Fruit fly (Drosophila melanogaster) whole organism, embryonic: ENCODE data around the gene isoQC.

Source experiments
- Abd-B ChIP-seq: fragments of 200-800 bp; sonication (Bioruptor generic); optimal IDR thresholded peaks from 2 replicates; lab custom pipeline; 2018; ENCODE audit warnings: missing biosample characterization, mild to moderate bottlenecking, missing genetic modification characterization, moderate library complexity
- Ada2b ChIP-seq: fragments of 200-800 bp; sonication (Bioruptor generic); IDR thresholded peaks from 2 replicates; pipeline ENCODE4 v1.3.6; 2022; ENCODE audit warnings: missing biosample characterization, missing genetic modification characterization
- C15 ChIP-seq: fragments of 200-800 bp; sonication (Bioruptor generic); IDR thresholded peaks from 3 replicates; pipeline ENCODE4 v1.3.6; 2022; ENCODE audit warnings: missing biosample characterization, missing genetic modification characterization
- CG10209 ChIP-seq: fragments of 200-800 bp; sonication (Bioruptor generic); optimal IDR thresholded peaks from 3 replicates; lab custom pipeline; 2017; ENCODE audit warnings: missing biosample characterization, mild to moderate bottlenecking, missing genetic modification characterization, missing genetic modification reagents
- CG11696 ChIP-seq: fragments of 200-800 bp; sonication (Bioruptor generic); IDR thresholded peaks from 2 replicates; pipeline ENCODE4 v1.3.6; 2022; ENCODE audit warnings: missing biosample characterization, missing genetic modification characterization
- CG12219 ChIP-seq: fragments of 200-800 bp; sonication (Bioruptor generic); optimal IDR thresholded peaks from 3 replicates; lab custom pipeline; 2018; ENCODE audit warnings: missing biosample characterization, mild to moderate bottlenecking, missing genetic modification characterization
- CG1233 ChIP-seq: fragments of 200-800 bp; sonication (Bioruptor generic); optimal IDR thresholded peaks from 4 replicates; lab custom pipeline; 2018; ENCODE audit warnings: missing biosample characterization, mild to moderate bottlenecking, missing genetic modification characterization
- CG13424 ChIP-seq: fragments of 200-800 bp; sonication (Bioruptor generic); optimal IDR thresholded peaks from 2 replicates; lab custom pipeline; 2019; ENCODE audit warnings: missing biosample characterization, mild to moderate bottlenecking, missing genetic modification characterization, moderate library complexity
- CG13775 ChIP-seq: fragments of 200-800 bp; sonication (Bioruptor generic); optimal IDR thresholded peaks from 3 replicates; lab custom pipeline; 2017; ENCODE audit warnings: missing biosample characterization, mild to moderate bottlenecking, missing genetic modification characterization
- CG1602 ChIP-seq: fragments of 200-800 bp; sonication (Bioruptor generic); optimal IDR thresholded peaks from 3 replicates; lab custom pipeline; 2016; ENCODE audit warnings: missing biosample characterization, missing genetic modification characterization
- CG16813 ChIP-seq: fragments of 200-800 bp; sonication (Bioruptor generic); IDR thresholded peaks from 3 replicates; pipeline ENCODE4 v1.3.6; 2022; ENCODE audit warnings: missing biosample characterization, missing genetic modification characterization; ENCODE audit not compliant: partially characterized antibody
- CG2678 ChIP-seq: fragments of 200-800 bp; sonication (Bioruptor generic); optimal IDR thresholded peaks from 3 replicates; lab custom pipeline; 2019; ENCODE audit warnings: missing biosample characterization, mild to moderate bottlenecking, missing genetic modification characterization, moderate library complexity
- CG31224 ChIP-seq: fragments of 200-800 bp; sonication (Bioruptor generic); IDR thresholded peaks from 2 replicates; pipeline ENCODE4 v1.3.6; 2022; ENCODE audit warnings: missing biosample characterization, missing genetic modification characterization
- CG5180 ChIP-seq: fragments of 200-800 bp; sonication (Bioruptor generic); optimal IDR thresholded peaks from 3 replicates; lab custom pipeline; 2017; ENCODE audit warnings: missing biosample characterization, missing genetic modification characterization, mild to moderate bottlenecking, moderate library complexity, missing genetic modification reagents
- CG7556 ChIP-seq: fragments of 200-800 bp; sonication (Bioruptor generic); optimal IDR thresholded peaks from 2 replicates; lab custom pipeline; 2017; ENCODE audit warnings: missing biosample characterization, mild to moderate bottlenecking, missing genetic modification characterization
- CG7839 ChIP-seq: fragments of 200-800 bp; sonication (Bioruptor generic); optimal IDR thresholded peaks from 3 replicates; lab custom pipeline; 2018; ENCODE audit warnings: missing biosample characterization, mild to moderate bottlenecking, missing genetic modification characterization, moderate library complexity
- Deaf1 ChIP-seq: fragments of 200-800 bp; optimal IDR thresholded peaks from 3 replicates; lab custom pipeline; 2019; ENCODE audit warnings: missing biosample characterization, mild to moderate bottlenecking, missing genetic modification characterization, moderate library complexity
- Dek ChIP-seq: fragments of 200-800 bp; sonication (Bioruptor generic); optimal IDR thresholded peaks from 3 replicates; lab custom pipeline; 2019; ENCODE audit warnings: missing biosample characterization, mild to moderate bottlenecking, missing genetic modification characterization, moderate library complexity
- H2.0 ChIP-seq: fragments of 200-800 bp; sonication (Bioruptor generic); IDR thresholded peaks from 2 replicates; pipeline ENCODE4 v1.3.6; 2022; ENCODE audit warnings: missing biosample characterization, missing genetic modification characterization
- MESR4 ChIP-seq: fragments of 200-800 bp; sonication (Bioruptor generic); optimal IDR thresholded peaks from 2 replicates; lab custom pipeline; 2018; ENCODE audit warnings: missing biosample characterization, mild to moderate bottlenecking, missing genetic modification characterization, moderate library complexity
- Mes4 ChIP-seq: fragments of 200-800 bp; sonication (Bioruptor generic); optimal IDR thresholded peaks from 2 replicates; lab custom pipeline; 2016; ENCODE audit warnings: missing biosample characterization, missing genetic modification characterization
- PHDP ChIP-seq: fragments of 200-800 bp; sonication (Bioruptor generic); optimal IDR thresholded peaks from 3 replicates; lab custom pipeline; 2018; ENCODE audit warnings: missing biosample characterization, mild to moderate bottlenecking, missing genetic modification characterization, moderate library complexity
- Ravus ChIP-seq: fragments of 200-800 bp; sonication (Bioruptor generic); IDR thresholded peaks from 2 replicates; pipeline ENCODE4 v1.3.6; 2022; ENCODE audit warnings: missing biosample characterization, missing genetic modification characterization
- Sry-β ChIP-seq: fragments of 200-800 bp; sonication (Bioruptor generic); optimal IDR thresholded peaks from 2 replicates; lab custom pipeline; 2018; ENCODE audit warnings: missing biosample characterization, mild to moderate bottlenecking, missing genetic modification characterization, moderate library complexity
- Taf1 ChIP-seq: fragments of 200-800 bp; sonication (Bioruptor generic); IDR thresholded peaks from 2 replicates; pipeline ENCODE4 v1.3.6; 2022; ENCODE audit warnings: missing biosample characterization, missing genetic modification characterization
- Usf ChIP-seq: fragments of 200-800 bp; sonication (Bioruptor generic); optimal IDR thresholded peaks from 2 replicates; lab custom pipeline; 2017; ENCODE audit warnings: missing genotype, missing biosample characterization, missing genetic modification characterization
- ara ChIP-seq: fragments of 200-800 bp; sonication (Bioruptor generic); IDR thresholded peaks from 2 replicates; pipeline ENCODE4 v1.3.6; 2022; ENCODE audit warnings: missing biosample characterization, missing genetic modification characterization
- bbx ChIP-seq: fragments of 200-800 bp; sonication (Bioruptor generic); IDR thresholded peaks from 2 replicates; pipeline ENCODE4 v1.3.6; 2022; ENCODE audit warnings: missing biosample characterization, missing genetic modification characterization; ENCODE audit not compliant: partially characterized antibody
- caup ChIP-seq: fragments of 200-800 bp; sonication (Bioruptor generic); optimal IDR thresholded peaks from 3 replicates; lab custom pipeline; 2017; ENCODE audit warnings: missing biosample characterization, mild to moderate bottlenecking, missing genetic modification characterization, moderate library complexity; ENCODE audit not compliant: severe bottlenecking
- cg ChIP-seq: fragments of 200-800 bp; sonication (Bioruptor generic); optimal IDR thresholded peaks from 3 replicates; lab custom pipeline; 2019; ENCODE audit warnings: missing biosample characterization, mild to moderate bottlenecking, missing genetic modification characterization, moderate library complexity
- croc ChIP-seq: fragments of 200-800 bp; sonication (Bioruptor generic); conservative IDR thresholded peaks from 3 replicates; pipeline ENCODE4 v1.3.6; 2022; ENCODE audit warnings: missing biosample characterization, missing genetic modification characterization
- h ChIP-seq: fragments of >200 bp; optimal IDR thresholded peaks from 2 replicates; lab custom pipeline; 2017
- hkb ChIP-seq, 2 experiments: fragments of 200-800 bp in 1 of 2; fragments of >200 bp in 1 of 2; sonication (Bioruptor generic) in 1 of 2; IDR thresholded peaks in 1 of 2; optimal IDR thresholded peaks in 1 of 2; 2 replicates each; pipeline versions ENCODE4 v1.3.6 to Lab custom; 2017 to 2022; ENCODE audit warnings: missing biosample characterization in 1 of 2, missing genetic modification characterization in 1 of 2
- kay ChIP-seq: fragments of 200-800 bp; sonication (Bioruptor generic); optimal IDR thresholded peaks from 2 replicates; lab custom pipeline; 2016; ENCODE audit warnings: missing biosample characterization, missing genetic modification characterization
- kni ChIP-seq: fragments of 200-800 bp; sonication (Bioruptor generic); optimal IDR thresholded peaks from 3 replicates; lab custom pipeline; 2017; ENCODE audit warnings: mild to moderate bottlenecking, missing biosample characterization, missing genetic modification reagents, missing genetic modification characterization
- luna ChIP-seq: fragments of 200-800 bp; sonication (Bioruptor generic); optimal IDR thresholded peaks from 2 replicates; lab custom pipeline; 2016; ENCODE audit warnings: missing biosample characterization, missing genetic modification characterization
- nerfin-2 ChIP-seq: fragments of 200-800 bp; sonication (Bioruptor generic); IDR thresholded peaks from 2 replicates; pipeline ENCODE4 v1.3.6; 2022; ENCODE audit warnings: missing biosample characterization, missing genetic modification characterization; ENCODE audit not compliant: partially characterized antibody
- oc ChIP-seq: fragments of 200-800 bp; sonication (Bioruptor generic); optimal IDR thresholded peaks from 2 replicates; lab custom pipeline; 2018; ENCODE audit warnings: missing biosample characterization, mild to moderate bottlenecking, missing genetic modification characterization, moderate library complexity
- pzg ChIP-seq: fragments of 200-800 bp; sonication (Bioruptor generic); optimal IDR thresholded peaks from 3 replicates; lab custom pipeline; 2018; ENCODE audit warnings: missing biosample characterization, mild to moderate bottlenecking, missing genetic modification characterization, moderate library complexity
- sd ChIP-seq: fragments of 200-800 bp; sonication (Bioruptor generic); optimal IDR thresholded peaks from 3 replicates; lab custom pipeline; 2018; ENCODE audit warnings: missing biosample characterization, mild to moderate bottlenecking, missing genetic modification characterization, moderate library complexity
- sqz ChIP-seq: fragments of 200-800 bp; sonication (Bioruptor generic); optimal IDR thresholded peaks from 3 replicates; lab custom pipeline; 2018; ENCODE audit warnings: missing biosample characterization, mild to moderate bottlenecking, missing genetic modification characterization
- stwl ChIP-seq: fragments of 200-800 bp; sonication (Bioruptor generic); optimal IDR thresholded peaks from 3 replicates; lab custom pipeline; 2018; ENCODE audit warnings: missing biosample characterization, mild to moderate bottlenecking, missing genetic modification characterization, moderate library complexity
- tgo ChIP-seq: fragments of 200-800 bp; sonication (Bioruptor generic); IDR thresholded peaks from 3 replicates; pipeline ENCODE4 v1.3.6; 2022; ENCODE audit warnings: missing biosample characterization, missing genetic modification characterization
- tna ChIP-seq: fragments of 200-800 bp; sonication (Bioruptor generic); IDR thresholded peaks from 2 replicates; pipeline ENCODE4 v1.3.6; 2022; ENCODE audit warnings: missing biosample characterization, missing genetic modification characterization; ENCODE audit not compliant: partially characterized antibody
- trem ChIP-seq: fragments of 200-800 bp; optimal IDR thresholded peaks from 3 replicates; lab custom pipeline; 2019; ENCODE audit warnings: missing biosample characterization, mild to moderate bottlenecking, missing genetic modification characterization, moderate library complexity
- tup ChIP-seq: fragments of 200-800 bp; sonication (Bioruptor generic); optimal IDR thresholded peaks from 2 replicates; lab custom pipeline; 2016; ENCODE audit warnings: missing biosample characterization, mild to moderate bottlenecking, missing genetic modification characterization, moderate library complexity
- tx ChIP-seq: fragments of 200-800 bp; sonication (Bioruptor generic); optimal IDR thresholded peaks from 2 replicates; lab custom pipeline; 2016; ENCODE audit warnings: missing biosample characterization, missing genetic modification characterization
- zen ChIP-seq: fragments of 200-800 bp; sonication (Bioruptor generic); optimal IDR thresholded peaks from 3 replicates; lab custom pipeline; 2018; ENCODE audit warnings: missing biosample characterization, mild to moderate bottlenecking, missing genetic modification characterization, moderate library complexity

isoQC gene

DNA sequence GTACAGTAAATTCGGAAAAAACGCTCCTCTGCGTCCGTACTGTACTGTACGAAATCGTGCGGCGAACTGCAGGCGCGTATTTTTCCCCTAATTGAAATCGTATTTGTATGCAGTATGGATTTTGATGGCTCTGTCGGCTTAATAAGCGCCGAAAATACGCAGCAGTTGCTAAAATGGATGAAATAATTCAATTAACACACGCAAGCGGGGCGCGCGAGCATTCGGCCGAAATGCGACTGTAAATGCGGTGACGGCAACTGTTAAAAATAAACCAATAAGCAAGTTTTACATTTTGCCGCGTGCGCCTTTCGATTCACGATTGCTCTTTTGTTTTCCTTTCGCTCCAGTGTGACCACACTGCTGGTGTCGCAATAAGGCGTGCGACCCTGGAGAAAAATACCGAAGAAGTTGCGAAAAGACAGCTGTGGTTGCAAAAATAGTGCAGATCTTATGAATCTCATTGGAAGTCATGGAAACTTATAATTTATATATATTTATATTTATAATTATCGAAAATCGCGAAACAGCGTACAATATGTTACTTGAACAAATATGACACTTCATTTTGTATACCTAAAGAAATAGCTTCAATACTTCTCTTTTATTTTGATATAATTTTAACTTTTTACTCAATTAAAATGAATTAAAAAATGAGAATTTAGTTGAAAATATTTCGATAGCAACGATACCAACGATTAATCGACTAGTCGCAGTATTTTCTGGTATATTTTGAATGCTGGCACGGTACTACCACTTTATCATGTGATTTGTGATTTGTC lies 1.1 kb upstream of the isoQC start, which contains the start of the genes CG32428 and CG5969 (continued):
- TF ChIP-seq Usf (GFP tag; lab: Kevin White, UChicago), result peak; percentile 55
- peak; percentile 15 for TF ChIP-seq sqz
- no peak for TF ChIP-seq tup
- TF ChIP-seq CG31224 (GFP tag; lab: Robert Waterston, UW), result peak; percentile 52; the same call in 1 of the 2 replicates
- peak; percentile 28 for TF ChIP-seq CG1602
- TF ChIP-seq Dek, result peak; percentile 76
- TF ChIP-seq pzg (GFP tag; lab: Kevin White, UChicago), result peak; percentile 62
- TF ChIP-seq luna (GFP tag; lab: Kevin White, UChicago), result no peak
- peak; percentile 44 for TF ChIP-seq MESR4 (GFP tag; lab: Kevin White, UChicago)
- TF ChIP-seq trem, result peak; percentile 75
- peak; percentile 46 for TF ChIP-seq CG1233 (GFP tag; lab: Kevin White, UChicago)
- no peak for TF ChIP-seq CG5180 (GFP tag; lab: Kevin White, UChicago)
- no peak for TF ChIP-seq nerfin-2 (GFP tag; lab: Robert Waterston, UW)
- TF ChIP-seq H2.0, result peak; percentile 71
- peak; percentile 69 for TF ChIP-seq sd (tag; lab: Kevin White, UChicago)
- TF ChIP-seq bbx (GFP tag; lab: Robert Waterston, UW), result no peak
- TF ChIP-seq CG7556 (GFP tag; lab: Kevin White, UChicago), result peak; percentile 45
- TF ChIP-seq Ada2b (GFP tag; lab: Robert Waterston, UW), result peak; percentile 50
- no peak for TF ChIP-seq C15 (GFP tag; lab: Robert Waterston, UW)
- TF ChIP-seq kni, result no peak
- TF ChIP-seq croc, result 0 out of 3 replicates have a peak, but pooled peaks have one; percentile 21
- TF ChIP-seq Sry-β (GFP tag; lab: Kevin White, UChicago), result no peak
- TF ChIP-seq kay (GFP tag; lab: Kevin White, UChicago), result peak; percentile 1
- peak; percentile 49 for TF ChIP-seq Taf1
- no peak for TF ChIP-seq hkb (optimal IDR thresholded peaks at IDR 0.05; lab: Kevin White, UChicago)
- TF ChIP-seq hkb (GFP tag; IDR thresholded peaks at IDR 0.05; lab: Robert Waterston, UW), result peak; percentile 71
- peak; percentile 65 for TF ChIP-seq Abd-B
- peak; percentile 64 for TF ChIP-seq PHDP (tag; lab: Kevin White, UChicago)
- TF ChIP-seq CG13775, result peak; percentile 58
- peak; percentile 65 for TF ChIP-seq caup (GFP tag; lab: Kevin White, UChicago)
- TF ChIP-seq CG16813 (GFP tag; lab: Robert Waterston, UW), result no peak
- no peak for TF ChIP-seq Mes4
- TF ChIP-seq tna (GFP tag; lab: Robert Waterston, UW), result no peak
- TF ChIP-seq ara (GFP tag; lab: Robert Waterston, UW), result no peak
- peak; percentile 80 for TF ChIP-seq CG2678 (tag; lab: Kevin White, UChicago)
- peak; percentile 59 for TF ChIP-seq stwl (tag; lab: Kevin White, UChicago)
- peak; percentile 55 for TF ChIP-seq Deaf1 (tag; lab: Kevin White, UChicago)
- no peak for TF ChIP-seq h
- peak; percentile 60 for TF ChIP-seq tgo (GFP tag; lab: Robert Waterston, UW)
- TF ChIP-seq CG7839 (tag; lab: Kevin White, UChicago), result peak; percentile 76
- peak; percentile 70 for TF ChIP-seq CG13424 (tag; lab: Kevin White, UChicago)
- peak; percentile 70 for TF ChIP-seq CG10209 (GFP tag; lab: Kevin White, UChicago)
- TF ChIP-seq CG12219 (GFP tag; lab: Kevin White, UChicago), result no peak
- TF ChIP-seq cg, result no peak
- peak; percentile 13 for TF ChIP-seq oc (tag; lab: Kevin White, UChicago)
- TF ChIP-seq tx (GFP tag; lab: Kevin White, UChicago), result no peak
- TF ChIP-seq zen (tag; lab: Kevin White, UChicago), result peak; percentile 8
- peak; percentile 92 for TF ChIP-seq CG11696 (GFP tag; lab: Robert Waterston, UW)
- TF ChIP-seq Ravus (GFP tag; lab: Robert Waterston, UW), result peak; percentile 13
